Fruit fly (Drosophila melanogaster): Measurements from ENCODE around the gene Sap47.
A peak's percentile ranks its signal among the peaks of the same experiment; 100 is the strongest.

The Sap47 gene

dm6 chr3R:15989217-15989921 lies 54.5 kb downstream of the Sap47 start (continued):
- TF ChIP-seq kay (GFP tag; optimal IDR thresholded peaks at IDR 0.05), result no peak
- no peak for TF ChIP-seq gcm (GFP tag; optimal IDR thresholded peaks at IDR 0.05)
- TF ChIP-seq ab (GFP tag; optimal IDR thresholded peaks at IDR 0.05), result no peak
- TF ChIP-seq so (GFP tag; IDR thresholded peaks at IDR 0.05), result no peak
- TF ChIP-seq CG7839 (tag; optimal IDR thresholded peaks at IDR 0.05), result no peak
- peak; percentile 64 for TF ChIP-seq twi (tag; optimal IDR thresholded peaks at IDR 0.05)
- TF ChIP-seq CG4360 (GFP tag; IDR thresholded peaks at IDR 0.05), result 0 out of 2 replicates have a peak, but pooled peaks have one; percentile 7
- TF ChIP-seq pros (GFP tag; optimal IDR thresholded peaks at IDR 0.05), result peak; percentile 11

dm6 chr3R:15991593-15991992 lies 56.7 kb downstream of the Sap47 start:
- TF ChIP-seq CG11247 (GFP tag; IDR thresholded peaks at IDR 0.05) (no peak), hbn (GFP tag; IDR thresholded peaks at IDR 0.05; ENCODE audit: partially characterized antibody) (no peak), Scr (GFP tag; IDR thresholded peaks at IDR 0.05; ENCODE audit: partially characterized antibody) (no peak), Asciz (GFP tag; optimal IDR thresholded peaks at IDR 0.05) (no peak), CG15269 (tag; optimal IDR thresholded peaks at IDR 0.05) (no peak), sug (tag; optimal IDR thresholded peaks at IDR 0.05) (peak; percentile 58), Sry-β (GFP tag; optimal IDR thresholded peaks at IDR 0.05) (no peak), CG34376 (GFP tag; optimal IDR thresholded peaks at IDR 0.05) (peak; percentile 80), D19B (GFP tag; optimal IDR thresholded peaks at IDR 0.05) (peak; percentile 4), emc (GFP tag; optimal IDR thresholded peaks at IDR 0.05) (no peak), vvl (GFP tag; IDR thresholded peaks at IDR 0.05) (no peak), MBD-R2 (GFP tag; IDR thresholded peaks at IDR 0.05) (no peak)

dm6 chr3R:15993139-15993804 lies 58.4 kb downstream of the Sap47 start:
- TF ChIP-seq HLH4C (GFP tag; IDR thresholded peaks at IDR 0.05; ENCODE audit: partially characterized antibody) (0 out of 3 replicates have a peak, but pooled peaks have one; percentile 29), CG10543 (GFP tag; optimal IDR thresholded peaks at IDR 0.05) (peak; percentile 82), CG14014 (GFP tag; IDR thresholded peaks at IDR 0.05) (peak; percentile 26; the same call in 1 of the 2 replicates), CG11695 (GFP tag; IDR thresholded peaks at IDR 0.05) (peak; percentile 22; the same call in 1 of the 3 replicates), Med (GFP tag) (peak; percentile 84), CG42726 (GFP tag; IDR thresholded peaks at IDR 0.05; ENCODE audit: partially characterized antibody) (0 out of 2 replicates have a peak, but pooled peaks have one; percentile 35), CG4328 (GFP tag; optimal IDR thresholded peaks at IDR 0.05) (no peak), CG18011 (GFP tag; optimal IDR thresholded peaks at IDR 0.05) (peak; percentile 54), CG8388 (GFP tag; optimal IDR thresholded peaks at IDR 0.05) (no peak), Ada2b (GFP tag; IDR thresholded peaks at IDR 0.05) (peak; percentile 19; the same call in 1 of the 2 replicates), p53 (GFP tag; optimal IDR thresholded peaks at IDR 0.05) (no peak), CG8359 (GFP tag; optimal IDR thresholded peaks at IDR 0.05; ENCODE audit: borderline replicate concordance) (peak; percentile 49), CG7987 (GFP tag; optimal IDR thresholded peaks at IDR 0.05) (peak; percentile 50), dmrt99B (tag; optimal IDR thresholded peaks at IDR 0.05) (peak; percentile 7), sug (tag; optimal IDR thresholded peaks at IDR 0.05) (peak; percentile 72), B-H1 (GFP tag; IDR thresholded peaks at IDR 0.05) (no peak), sd (tag; optimal IDR thresholded peaks at IDR 0.05) (no peak), hkb (optimal IDR thresholded peaks at IDR 0.05) (no peak), hkb (GFP tag; IDR thresholded peaks at IDR 0.05) (peak; percentile 43; the same call in 1 of the 2 replicates), sna (GFP tag; IDR thresholded peaks at IDR 0.05; ENCODE audit: partially characterized antibody) (peak; percentile 56), CG3163 (GFP tag; optimal IDR thresholded peaks at IDR 0.05) (peak; percentile 98), CG17361 (GFP tag; IDR thresholded peaks at IDR 0.05) (peak; percentile 63; the same call in 2 of the 3 replicates), ash1 (GFP tag; optimal IDR thresholded peaks at IDR 0.05) (peak; percentile 97), H15 (GFP tag; IDR thresholded peaks at IDR 0.05) (no peak), knrl (GFP tag; IDR thresholded peaks at IDR 0.05; ENCODE audit: partially characterized antibody) (no peak), Hr51 (GFP tag; optimal IDR thresholded peaks at IDR 0.05) (no peak)

All from whole organism, embryonic.